Worm (Caenorhabditis elegans): ENCODE data around the gene C27A7.5.
A peak's percentile ranks its signal among the peaks of the same experiment; 100 is the strongest.

C27A7.5 gene

ce11 chrV:12196659-12197058, 34.5 kb upstream of the C27A7.5 start:
- no peak for TF ChIP-seq lin-11 (tag; optimal IDR thresholded peaks at IDR 0.05)
- no peak for TF ChIP-seq ceh-34 (tag; optimal IDR thresholded peaks at IDR 0.05)
- no peak for TF ChIP-seq pha-4 (tag; optimal IDR thresholded peaks at IDR 0.05)
- TF ChIP-seq ceh-6 (GFP tag; optimal IDR thresholded peaks at IDR 0.05) = no peak
- TF ChIP-seq dve-1 (tag; optimal IDR thresholded peaks at IDR 0.05) = no peak
- no peak for TF ChIP-seq T23F11.4 (GFP tag; optimal IDR thresholded peaks at IDR 0.05)
- no peak for TF ChIP-seq mec-3 (tag; optimal IDR thresholded peaks at IDR 0.05; ENCODE audit: borderline replicate concordance)
- no peak for TF ChIP-seq hlh-30 (tag; optimal IDR thresholded peaks at IDR 0.05; ENCODE audit: insufficient read depth)

- TF ChIP-seq ceh-2 (tag; optimal IDR thresholded peaks at IDR 0.05) (no peak), hlh-8 (tag; optimal IDR thresholded peaks at IDR 0.05) (no peak), gmeb-2 (tag; optimal IDR thresholded peaks at IDR 0.05) (no peak), hlh-6 (tag; optimal IDR thresholded peaks at IDR 0.05) (no peak), hlh-13 (GFP tag; optimal IDR thresholded peaks at IDR 0.05) (no peak), nhr-11 (tag; optimal IDR thresholded peaks at IDR 0.05) (no peak), ceh-19 (GFP tag; optimal IDR thresholded peaks at IDR 0.05) (no peak), fkh-6 (tag; optimal IDR thresholded peaks at IDR 0.05) (no peak)
Observed at ce11 chrV:12195845-12196244, 33.7 kb upstream of the C27A7.5 start, which contains the start of gene ZK836.3. ZK836.3 (minus strand) TSS chrV:12195945.

ce11 chrV:12194275-12194674, 32.2 kb upstream of the C27A7.5 start, which contains the start of gene ogdh-2:
ogdh-2 (plus strand) TSS chrV:12194507.
- no peak for TF ChIP-seq pag-3 (tag; optimal IDR thresholded peaks at IDR 0.05; ENCODE audit: borderline replicate concordance)
- TF ChIP-seq F13H6.1 (tag; optimal IDR thresholded peaks at IDR 0.05) = no peak
- TF ChIP-seq unc-42 (tag; optimal IDR thresholded peaks at IDR 0.05) = no peak
- TF ChIP-seq ceh-18 (tag; optimal IDR thresholded peaks at IDR 0.05) = no peak
- no peak for TF ChIP-seq nhr-11 (tag; optimal IDR thresholded peaks at IDR 0.05)
- no peak for TF ChIP-seq madf-2 (tag; optimal IDR thresholded peaks at IDR 0.05)
- no peak for TF ChIP-seq odd-2 (tag; optimal IDR thresholded peaks at IDR 0.05)
- TF ChIP-seq pat-9 (tag; optimal IDR thresholded peaks at IDR 0.05) = no peak
- TF ChIP-seq che-1 (tag; optimal IDR thresholded peaks at IDR 0.05) = no peak
- TF ChIP-seq ceh-19 (GFP tag; optimal IDR thresholded peaks at IDR 0.05) = no peak
- TF ChIP-seq ttx-3 (tag; optimal IDR thresholded peaks at IDR 0.05) = no peak

- TF ChIP-seq ceh-14 (tag; optimal IDR thresholded peaks at IDR 0.05) = no peak
- no peak for TF ChIP-seq ahr-1 (tag; optimal IDR thresholded peaks at IDR 0.05)
- TF ChIP-seq ama-1 (optimal IDR thresholded peaks at IDR 0.05) = peak; percentile 11
- TF ChIP-seq madf-2 (tag; optimal IDR thresholded peaks at IDR 0.05) = no peak
- TF ChIP-seq ceh-34 (tag; optimal IDR thresholded peaks at IDR 0.05) = no peak
- no peak for TF ChIP-seq tbx-7 (tag; optimal IDR thresholded peaks at IDR 0.05)
- TF ChIP-seq pax-1 (tag; optimal IDR thresholded peaks at IDR 0.05) = no peak
Observed at ce11 chrV:12192129-12192528, 30.0 kb upstream of the C27A7.5 start, which contains the start of gene rnp-1. rnp-1 (plus strand) TSS chrV:12192273.

ce11 chrV:12190943-12191569, 28.9 kb upstream of the C27A7.5 start, which contains the start of gene dpy-30:
dpy-30 (plus strand) TSS chrV:12191519.
- no peak for TF ChIP-seq unc-86 (tag; optimal IDR thresholded peaks at IDR 0.05)
- TF ChIP-seq hlh-8 (tag; optimal IDR thresholded peaks at IDR 0.05) = no peak
- TF ChIP-seq pha-4 (tag; optimal IDR thresholded peaks at IDR 0.05) = no peak
- no peak for TF ChIP-seq sox-4 (tag; optimal IDR thresholded peaks at IDR 0.05)
- TF ChIP-seq sdc-2 (tag; optimal IDR thresholded peaks at IDR 0.05) = no peak
- TF ChIP-seq odd-2 (tag; optimal IDR thresholded peaks at IDR 0.05) = no peak
- no peak for TF ChIP-seq lim-6 (tag; optimal IDR thresholded peaks at IDR 0.05)
- no peak for TF ChIP-seq mec-3 (tag; optimal IDR thresholded peaks at IDR 0.05; ENCODE audit: borderline replicate concordance)
- TF ChIP-seq pros-1 (tag; optimal IDR thresholded peaks at IDR 0.05) = no peak
- TF ChIP-seq ama-1 (optimal IDR thresholded peaks at IDR 0.05) = no peak
- TF ChIP-seq ceh-24 (tag; optimal IDR thresholded peaks at IDR 0.05) = no peak
- TF ChIP-seq ceh-30 (tag; optimal IDR thresholded peaks at IDR 0.05) = peak; percentile 7
- peak; percentile 42 for TF ChIP-seq nfya-1 (tag; optimal IDR thresholded peaks at IDR 0.05)
- no peak for TF ChIP-seq dve-1 (tag; optimal IDR thresholded peaks at IDR 0.05)
- no peak for TF ChIP-seq pat-9 (tag; optimal IDR thresholded peaks at IDR 0.05)
- peak; percentile 24 for TF ChIP-seq ceh-34 (tag; optimal IDR thresholded peaks at IDR 0.05)
- TF ChIP-seq lin-11 (tag; optimal IDR thresholded peaks at IDR 0.05) = no peak
- TF ChIP-seq hlh-15 (tag; optimal IDR thresholded peaks at IDR 0.05) = no peak
- TF ChIP-seq ceh-18 (tag; optimal IDR thresholded peaks at IDR 0.05) = no peak
- no peak for TF ChIP-seq unc-55 (GFP tag; optimal IDR thresholded peaks at IDR 0.05)
- no peak for TF ChIP-seq unc-3 (GFP tag; conservative IDR thresholded peaks at IDR 0.05)
- TF ChIP-seq unc-3 (tag; optimal IDR thresholded peaks at IDR 0.05) = no peak
- no peak for TF ChIP-seq ceh-2 (tag; optimal IDR thresholded peaks at IDR 0.05)
- TF ChIP-seq hlh-30 (tag; optimal IDR thresholded peaks at IDR 0.05; ENCODE audit: insufficient read depth) = peak; percentile 33
- no peak for TF ChIP-seq Y22D7AL.16 (tag; optimal IDR thresholded peaks at IDR 0.05)
